Fruit fly (Drosophila melanogaster) whole organism, prepupa: ENCODE measurements around the gene dre4.

ENCODE experiments used
- CG7368 ChIP-seq: fragments of 200-800 bp; sonication (Bioruptor generic); optimal IDR thresholded peaks from 3 replicates; lab custom pipeline; 2016; ENCODE audit warnings: missing biosample characterization, missing genetic modification characterization
- topi ChIP-seq: fragments of 200-800 bp; sonication (Bioruptor generic); optimal IDR thresholded peaks from 3 replicates; lab custom pipeline; 2016; ENCODE audit warnings: missing biosample characterization, missing genetic modification characterization

dm6 chr3L:1835064-1835463, 41.0 kb downstream of the dre4 start, which contains the start of gene Cpr62Bb:
- TF ChIP-seq topi (GFP tag; lab: Kevin White, UChicago) (no peak), CG7368 (GFP tag; lab: Kevin White, UChicago) (no peak)
